Worm (Caenorhabditis elegans) whole organism, early embryonic: ENCODE data around the gene C16E9.1.

Source experiments
- B0310.2 ChIP-seq: sonication (generic microtip); optimal IDR thresholded peaks from 2 replicates; lab custom pipeline; 2016; ENCODE audit warnings: mild to moderate bottlenecking, missing genetic modification characterization, missing compliant biosample characterization
- aly-1 ChIP-seq: sonication (generic microtip); optimal IDR thresholded peaks from 2 replicates; lab custom pipeline; 2016; ENCODE audit warnings: missing genetic modification characterization, missing compliant biosample characterization
- ama-1 ChIP-seq: fragments of 150-350 bp; optimal IDR thresholded peaks from 2 replicates; lab custom pipeline; 2014
- ceh-13 ChIP-seq: fragments of 200-800 bp; sonication (Bioruptor generic); optimal IDR thresholded peaks from 2 replicates; lab custom pipeline; 2018; ENCODE audit warnings: mild to moderate bottlenecking, missing genetic modification characterization, missing compliant biosample characterization
- ceh-36 ChIP-seq: sonication (generic microtip); optimal IDR thresholded peaks from 2 replicates; lab custom pipeline; 2016; ENCODE audit warnings: missing genetic modification characterization, inconsistent platforms, missing compliant biosample characterization
- flt-1 ChIP-seq: fragments of 200-800 bp; sonication (Bioruptor generic); IDR thresholded peaks from 2 replicates; pipeline ENCODE4 v1.3.6; 2022; ENCODE audit warnings: missing genetic modification characterization, missing compliant biosample characterization
- hmbx-1 ChIP-seq: sonication (generic microtip); optimal IDR thresholded peaks from 2 replicates; lab custom pipeline; 2016; ENCODE audit warnings: mild to moderate bottlenecking, missing genetic modification characterization, missing compliant biosample characterization
- hmg-4 ChIP-seq: fragments of 200-800 bp; sonication (Bioruptor generic); optimal IDR thresholded peaks from 2 replicates; lab custom pipeline; 2018; ENCODE audit warnings: mild to moderate bottlenecking, missing genetic modification characterization, missing compliant biosample characterization
- hnd-1 ChIP-seq: sonication (generic microtip); optimal IDR thresholded peaks from 2 replicates; lab custom pipeline; 2016; ENCODE audit warnings: missing genetic modification characterization, missing compliant biosample characterization
- pes-1 ChIP-seq: fragments of 200-800 bp; sonication (Bioruptor generic); IDR thresholded peaks from 2 replicates; pipeline ENCODE4 v1.3.6; 2022; ENCODE audit warnings: missing genetic modification reagents, missing genetic modification characterization, missing compliant biosample characterization
- scrt-1 ChIP-seq: fragments of 200-800 bp; sonication (Bioruptor generic); IDR thresholded peaks from 2 replicates; pipeline ENCODE4 v1.3.6; 2022; ENCODE audit warnings: missing genetic modification characterization, missing compliant biosample characterization
- sea-1 ChIP-seq: fragments of 200-800 bp; sonication (Bioruptor generic); conservative IDR thresholded peaks from 2 replicates; pipeline ENCODE4 v1.3.6; 2022; ENCODE audit warnings: missing genetic modification characterization, missing compliant biosample characterization

DNA sequence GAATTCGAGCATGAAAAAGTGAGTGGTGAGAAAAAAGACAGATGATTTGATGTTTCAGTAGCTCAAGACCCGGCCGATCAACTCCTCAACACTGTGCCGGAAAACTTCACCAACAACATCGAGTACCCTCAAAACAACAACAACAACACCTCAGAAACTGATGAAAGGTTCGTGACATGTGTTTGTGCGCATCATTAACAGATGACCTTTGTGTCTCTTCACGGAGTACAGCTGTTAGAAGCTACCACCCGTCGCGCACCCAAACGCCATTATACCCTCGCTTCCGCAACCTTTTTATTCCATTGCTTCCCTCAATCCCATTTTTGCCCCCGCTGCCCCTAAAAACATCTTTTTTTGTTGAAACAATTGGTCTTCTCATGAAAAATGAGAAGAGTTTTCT is 24.7 kb upstream of the C16E9.1 start:
- TF ChIP-seq ama-1 (lab: Kevin White, UChicago) (no peak), hmbx-1 (tag; lab: Kevin White, UChicago) (no peak), scrt-1 (no peak), ceh-13 (GFP tag; lab: Kevin White, UChicago) (no peak), ceh-36 (no peak), B0310.2 (tag; lab: Kevin White, UChicago) (no peak), flt-1 (no peak), pes-1 (no peak), aly-1 (tag; lab: Kevin White, UChicago) (no peak), sea-1 (GFP tag; lab: Robert Waterston, UW) (no peak), hmg-4 (no peak), hnd-1 (tag; lab: Kevin White, UChicago) (no peak)
